Worm (Caenorhabditis elegans): ENCODE results near the gene D2024.4.

The D2024.4 gene

DNA sequence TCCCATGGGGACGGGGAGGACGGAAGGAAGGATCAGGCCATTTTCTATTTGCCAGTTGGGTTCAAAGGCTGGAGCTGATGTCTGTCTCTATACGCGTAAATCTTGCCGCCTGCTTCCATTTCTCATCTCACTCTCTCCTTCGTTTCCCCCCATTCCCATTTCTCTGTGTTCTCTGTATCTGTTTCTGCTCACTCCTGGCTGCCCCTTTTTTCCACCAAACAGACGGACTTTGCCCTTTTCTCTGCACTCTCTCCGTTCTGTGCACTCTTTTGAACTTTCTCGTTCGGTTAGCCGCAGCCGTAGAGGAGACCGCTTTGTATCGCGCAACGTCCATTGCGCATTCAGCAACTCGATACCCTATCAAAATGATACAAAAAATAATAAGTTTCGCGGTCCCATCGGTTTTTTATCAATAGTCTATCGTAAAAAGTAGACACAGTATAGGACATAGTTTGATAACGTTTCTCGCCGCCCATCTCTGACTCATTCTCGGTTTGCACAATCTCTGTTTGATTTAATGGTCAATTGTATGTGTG, 4.4 kb downstream of the D2024.4 start (continued):
- TF ChIP-seq lin-13 (GFP tag; optimal IDR thresholded peaks at IDR 0.05) (no peak), ama-1 (optimal IDR thresholded peaks at IDR 0.05) (no peak), egl-43 (GFP tag; IDR thresholded peaks at IDR 0.05) (peak; percentile 75), tra-1 (GFP tag; IDR thresholded peaks at IDR 0.05) (no peak), lin-1 (GFP tag; IDR thresholded peaks at IDR 0.05) (peak; percentile 46; the same call in 1 of the 2 replicates), dve-1 (tag; optimal IDR thresholded peaks at IDR 0.05; ENCODE audit: insufficient read depth) (peak; percentile 78), lin-15B (tag; optimal IDR thresholded peaks at IDR 0.05) (no peak), hlh-11 (tag; optimal IDR thresholded peaks at IDR 0.05) (peak; percentile 77), tag-97 (GFP tag; IDR thresholded peaks at IDR 0.05) (no peak), snpc-4 (tag; optimal IDR thresholded peaks at IDR 0.05) (no peak), cey-2 (tag; optimal IDR thresholded peaks at IDR 0.05; ENCODE audit: borderline replicate concordance, insufficient read depth) (no peak), attf-4 (tag; optimal IDR thresholded peaks at IDR 0.05) (no peak), pqm-1 (tag; optimal IDR thresholded peaks at IDR 0.05) (peak; percentile 96), ceh-82 (tag; optimal IDR thresholded peaks at IDR 0.05) (no peak), F44E2.7 (GFP tag; IDR thresholded peaks at IDR 0.05) (no peak), madf-9 (GFP tag; conservative IDR thresholded peaks at IDR 0.05) (0 out of 2 replicates have a peak, but pooled peaks have one; percentile 22), T20F7.1 (GFP tag; optimal IDR thresholded peaks at IDR 0.05) (no peak), spr-1 (tag; optimal IDR thresholded peaks at IDR 0.05) (no peak), duxl-1 (tag; optimal IDR thresholded peaks at IDR 0.05; ENCODE audit: poor library complexity) (no peak)

ce11 chrIV:7236248-7236772, 5.3 kb downstream of the D2024.4 start:
- TF ChIP-seq hlh-11 (tag; optimal IDR thresholded peaks at IDR 0.05) (peak; percentile 20), mxl-3 (GFP tag; optimal IDR thresholded peaks at IDR 0.05) (peak; percentile 52), fkh-10 (GFP tag; optimal IDR thresholded peaks at IDR 0.05) (no peak), nhr-48 (tag; optimal IDR thresholded peaks at IDR 0.05) (peak; percentile 31), aly-2 (tag; optimal IDR thresholded peaks at IDR 0.05) (no peak), lsy-2 (tag; optimal IDR thresholded peaks at IDR 0.05) (peak in 1 of 2 experiments; percentile 26), unc-62 (GFP tag; optimal IDR thresholded peaks at IDR 0.05 in 1 of 2) (peak in 1 of 2 experiments; percentile 17), unc-62 (tag; optimal IDR thresholded peaks at IDR 0.05) (no peak), php-3 (GFP tag; IDR thresholded peaks at IDR 0.05) (0 out of 2 replicates have a peak, but pooled peaks have one; percentile 7), zip-2 (tag; optimal IDR thresholded peaks at IDR 0.05) (no peak), nhr-6 (tag; optimal IDR thresholded peaks at IDR 0.05) (no peak), hmg-1.1 (GFP tag; IDR thresholded peaks at IDR 0.05) (no peak), F44E2.7 (GFP tag; IDR thresholded peaks at IDR 0.05) (no peak), mes-2 (tag; optimal IDR thresholded peaks at IDR 0.05; ENCODE audit: poor library complexity, severe bottlenecking) (no peak)

DNA sequence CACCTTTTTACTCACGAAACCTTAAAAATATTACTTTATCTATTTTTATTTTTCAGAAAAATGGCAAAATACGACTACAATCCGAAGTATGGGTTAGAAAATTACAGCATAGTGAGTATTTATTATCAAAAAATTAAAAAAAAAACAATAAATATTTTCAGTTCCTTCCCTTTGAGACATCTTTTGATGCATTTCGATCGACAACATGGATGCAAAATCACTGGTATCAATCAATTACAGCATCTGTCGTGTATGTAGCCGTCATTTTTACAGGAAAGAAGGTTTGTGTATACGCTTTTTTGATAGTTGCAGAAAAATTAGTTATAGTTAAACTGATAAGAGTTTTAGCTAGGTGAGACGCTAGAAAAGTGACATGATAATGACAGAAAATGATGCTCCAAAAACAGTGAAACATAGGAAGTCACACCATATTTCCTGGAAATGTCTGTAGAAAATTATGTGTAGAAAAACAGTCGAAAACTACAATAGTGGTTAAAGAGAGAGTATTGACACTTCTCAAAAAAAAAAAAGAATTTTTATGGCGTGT, 6.7 kb downstream of the D2024.4 start, which contains the start of gene elo-3:
Gene elo-3, plus strand, starts transcription at position 51 of the 547 bp plus-strand sequence.
- TF ChIP-seq hlh-30 (tag; optimal IDR thresholded peaks at IDR 0.05; ENCODE audit: insufficient read depth) (no peak), nhr-28 (tag; optimal IDR thresholded peaks at IDR 0.05) (peak; percentile 67), hmg-1.1 (GFP tag; IDR thresholded peaks at IDR 0.05) (no peak), dmd-6 (GFP tag; IDR thresholded peaks at IDR 0.05) (peak; percentile 92), dpl-1 (GFP tag; optimal IDR thresholded peaks at IDR 0.05) (no peak), pqm-1 (tag; optimal IDR thresholded peaks at IDR 0.05) (peak; percentile 75), duxl-1 (tag; optimal IDR thresholded peaks at IDR 0.05; ENCODE audit: poor library complexity) (no peak), F44E2.7 (GFP tag; IDR thresholded peaks at IDR 0.05) (no peak), zip-11 (GFP tag; IDR thresholded peaks at IDR 0.05) (no peak), daf-16 (GFP tag; optimal IDR thresholded peaks at IDR 0.05) (no peak), daf-16 (tag; optimal IDR thresholded peaks at IDR 0.05) (peak; percentile 51), daf-8 (GFP tag; IDR thresholded peaks at IDR 0.05) (no peak), zag-1 (tag; optimal IDR thresholded peaks at IDR 0.05) (no peak), ceh-32 (tag; optimal IDR thresholded peaks at IDR 0.05; ENCODE audit: poor library complexity) (no peak), gei-8 (GFP tag; optimal IDR thresholded peaks at IDR 0.05) (no peak), ceh-82 (tag; optimal IDR thresholded peaks at IDR 0.05) (no peak), nhr-11 (tag; optimal IDR thresholded peaks at IDR 0.05) (no peak), ceh-44 (GFP tag; IDR thresholded peaks at IDR 0.05) (no peak), aha-1 (tag) (peak; percentile 26), nhr-102 (tag; optimal IDR thresholded peaks at IDR 0.05) (peak; percentile 41), spr-3 (GFP tag; optimal IDR thresholded peaks at IDR 0.05) (no peak), lsy-2 (tag; optimal IDR thresholded peaks at IDR 0.05) (no peak), ztf-11 (tag; optimal IDR thresholded peaks at IDR 0.05) (no peak), aly-2 (tag; optimal IDR thresholded peaks at IDR 0.05) (no peak)
